Fruit fly (Drosophila melanogaster) whole organism, embryonic: ENCODE measurements around the gene mld.
A peak's percentile ranks its signal among the peaks of the same experiment; 100 is the strongest.

Source experiments
- B-H1 ChIP-seq: fragments of 200-800 bp; sonication (Bioruptor generic); IDR thresholded peaks from 3 replicates; pipeline ENCODE4 v1.3.6; 2022; ENCODE audit warnings: missing biosample characterization, missing genetic modification characterization
- C15 ChIP-seq: fragments of 200-800 bp; sonication (Bioruptor generic); IDR thresholded peaks from 3 replicates; pipeline ENCODE4 v1.3.6; 2022; ENCODE audit warnings: missing biosample characterization, missing genetic modification characterization
- CG11093 ChIP-seq: fragments of 200-800 bp; sonication (Bioruptor generic); IDR thresholded peaks from 3 replicates; pipeline ENCODE4 v1.3.6; 2022; ENCODE audit warnings: missing biosample characterization, missing genetic modification characterization
- CG11695 ChIP-seq: fragments of 200-800 bp; sonication (Bioruptor generic); IDR thresholded peaks from 3 replicates; pipeline ENCODE4 v1.3.6; 2022; ENCODE audit warnings: missing biosample characterization, missing genetic modification characterization
- CG12299 ChIP-seq: fragments of 200-800 bp; sonication (Bioruptor generic); optimal IDR thresholded peaks from 2 replicates; lab custom pipeline; 2018; ENCODE audit warnings: missing biosample characterization, mild to moderate bottlenecking, missing genetic modification characterization
- CG12769 ChIP-seq: fragments of 200-800 bp; sonication (Bioruptor generic); optimal IDR thresholded peaks from 2 replicates; lab custom pipeline; 2019; ENCODE audit warnings: missing biosample characterization, mild to moderate bottlenecking, missing genetic modification characterization, moderate library complexity
- CG14014 ChIP-seq: fragments of 200-800 bp; sonication (Bioruptor generic); IDR thresholded peaks from 2 replicates; pipeline ENCODE4 v1.3.6; 2022; ENCODE audit warnings: missing biosample characterization, missing genetic modification characterization
- CG15269 ChIP-seq: fragments of 200-800 bp; sonication (Bioruptor generic); optimal IDR thresholded peaks from 2 replicates; lab custom pipeline; 2018; ENCODE audit warnings: missing biosample characterization, mild to moderate bottlenecking, missing genetic modification characterization, moderate library complexity
- CG15696 ChIP-seq: fragments of 200-800 bp; sonication (Bioruptor generic); optimal IDR thresholded peaks from 2 replicates; lab custom pipeline; 2019; ENCODE audit warnings: missing biosample characterization, mild to moderate bottlenecking, missing genetic modification characterization, moderate library complexity
- CG1602 ChIP-seq: fragments of 200-800 bp; sonication (Bioruptor generic); optimal IDR thresholded peaks from 3 replicates; lab custom pipeline; 2016; ENCODE audit warnings: missing biosample characterization, missing genetic modification characterization
- CG17361 ChIP-seq: fragments of 200-800 bp; sonication (Bioruptor generic); IDR thresholded peaks from 3 replicates; pipeline ENCODE4 v1.3.6; 2022; ENCODE audit warnings: missing biosample characterization, missing genetic modification characterization
- CG32767 ChIP-seq: fragments of 200-800 bp; sonication (Bioruptor generic); IDR thresholded peaks from 2 replicates; pipeline ENCODE4 v1.3.6; 2022; ENCODE audit warnings: missing biosample characterization, missing genetic modification characterization
- CG8290 ChIP-seq, 3 experiments: fragments of 200-800 bp; sonication (Bioruptor generic); optimal IDR thresholded peaks; 2 replicates each; lab custom pipeline; 2016 to 2019; ENCODE audit warnings: missing biosample characterization in 3 of 3, missing genetic modification characterization in 3 of 3, mild to moderate bottlenecking in 2 of 3, moderate library complexity in 1 of 3
- CG8478 ChIP-seq: fragments of >200 bp; optimal IDR thresholded peaks from 2 replicates; lab custom pipeline; 2018
- CG8765 ChIP-seq: fragments of 200-800 bp; sonication (Bioruptor generic); IDR thresholded peaks from 2 replicates; pipeline ENCODE4 v1.3.6; 2022; ENCODE audit warnings: missing biosample characterization, missing genetic modification characterization
- CG9437 ChIP-seq: fragments of 200-800 bp; sonication (Bioruptor generic); optimal IDR thresholded peaks from 2 replicates; lab custom pipeline; 2018; ENCODE audit warnings: missing biosample characterization, mild to moderate bottlenecking, missing genetic modification characterization
- CG9932 ChIP-seq: fragments of 200-800 bp; sonication (Bioruptor generic); IDR thresholded peaks from 2 replicates; pipeline ENCODE4 v1.3.6; 2022; ENCODE audit warnings: missing biosample characterization, missing genetic modification characterization
- Dek ChIP-seq: fragments of 200-800 bp; sonication (Bioruptor generic); optimal IDR thresholded peaks from 3 replicates; lab custom pipeline; 2019; ENCODE audit warnings: missing biosample characterization, mild to moderate bottlenecking, missing genetic modification characterization, moderate library complexity
- Dfd ChIP-seq, 2 experiments: fragments of >200 bp; optimal IDR thresholded peaks; 2 replicates each; lab custom pipeline; 2017; ENCODE audit warnings: missing biosample characterization in 2 of 2, missing genetic modification characterization in 2 of 2
- Drgx ChIP-seq: fragments of 200-800 bp; sonication (Bioruptor generic); IDR thresholded peaks from 2 replicates; pipeline ENCODE4 v1.3.6; 2022; ENCODE audit warnings: missing biosample characterization, missing genetic modification characterization
- Hmx ChIP-seq: fragments of 200-800 bp; sonication (Bioruptor generic); optimal IDR thresholded peaks from 2 replicates; lab custom pipeline; 2016; ENCODE audit warnings: missing biosample characterization, missing genetic modification characterization
- Hr39 ChIP-seq: fragments of >200 bp; optimal IDR thresholded peaks from 2 replicates; lab custom pipeline; 2017
- Lim3 ChIP-seq: fragments of 200-800 bp; sonication (Bioruptor generic); IDR thresholded peaks from 2 replicates; pipeline ENCODE4 v1.3.6; 2022; ENCODE audit warnings: missing biosample characterization, missing genetic modification characterization
- Neu2 ChIP-seq: fragments of 200-800 bp; sonication (Bioruptor generic); optimal IDR thresholded peaks from 3 replicates; lab custom pipeline; 2016; ENCODE audit warnings: missing biosample characterization, missing genetic modification characterization, borderline replicate concordance
- Nf-YB ChIP-seq: fragments of 200-800 bp; sonication (Bioruptor generic); optimal IDR thresholded peaks from 3 replicates; lab custom pipeline; 2019; ENCODE audit warnings: missing biosample characterization, mild to moderate bottlenecking, missing genetic modification characterization, moderate library complexity
- NfI ChIP-seq: fragments of 200-800 bp; sonication (Bioruptor generic); optimal IDR thresholded peaks from 3 replicates; lab custom pipeline; 2018; ENCODE audit warnings: missing biosample characterization, mild to moderate bottlenecking, missing genetic modification characterization, moderate library complexity
- Oli ChIP-seq: fragments of 200-800 bp; sonication (Bioruptor generic); optimal IDR thresholded peaks from 2 replicates; lab custom pipeline; 2018; ENCODE audit warnings: missing biosample characterization, mild to moderate bottlenecking, missing genetic modification characterization, moderate library complexity
- Spps ChIP-seq: fragments of 200-800 bp; sonication (Bioruptor generic); optimal IDR thresholded peaks from 2 replicates; lab custom pipeline; 2018; ENCODE audit warnings: missing biosample characterization, mild to moderate bottlenecking, missing genetic modification characterization
- Sry-δ ChIP-seq: fragments of 200-800 bp; sonication (Bioruptor generic); optimal IDR thresholded peaks from 2 replicates; lab custom pipeline; 2016; ENCODE audit warnings: missing biosample characterization, missing genetic modification characterization
- Ssrp ChIP-seq: fragments of 200-800 bp; sonication (Bioruptor generic); optimal IDR thresholded peaks from 2 replicates; lab custom pipeline; 2018; ENCODE audit warnings: missing biosample characterization, mild to moderate bottlenecking, missing genetic modification characterization, moderate library complexity
- Usf ChIP-seq: fragments of 200-800 bp; sonication (Bioruptor generic); optimal IDR thresholded peaks from 2 replicates; lab custom pipeline; 2017; ENCODE audit warnings: missing genotype, missing biosample characterization, missing genetic modification characterization
- ac ChIP-seq: fragments of 200-800 bp; sonication (Bioruptor generic); optimal IDR thresholded peaks from 3 replicates; lab custom pipeline; 2017; ENCODE audit warnings: missing biosample characterization, mild to moderate bottlenecking, missing genetic modification characterization
- btn ChIP-seq: fragments of 200-800 bp; sonication (Bioruptor generic); optimal IDR thresholded peaks from 2 replicates; lab custom pipeline; 2016; ENCODE audit warnings: missing biosample characterization, missing genetic modification characterization
- cato ChIP-seq: fragments of 200-800 bp; sonication (Bioruptor generic); optimal IDR thresholded peaks from 2 replicates; lab custom pipeline; 2016; ENCODE audit warnings: missing biosample characterization, missing genetic modification characterization, borderline replicate concordance
- croc ChIP-seq: fragments of 200-800 bp; sonication (Bioruptor generic); conservative IDR thresholded peaks from 3 replicates; pipeline ENCODE4 v1.3.6; 2022; ENCODE audit warnings: missing biosample characterization, missing genetic modification characterization
- crp ChIP-seq, 2 experiments: fragments of 200-800 bp; sonication (Bioruptor generic); optimal IDR thresholded peaks; 2 replicates in 1 of 2; 3 replicates in 1 of 2; lab custom pipeline; 2017; ENCODE audit warnings: missing biosample characterization in 2 of 2, missing genetic modification characterization in 2 of 2, mild to moderate bottlenecking in 1 of 2, moderate library complexity in 1 of 2
- dmrt11E ChIP-seq: fragments of 200-800 bp; sonication (Bioruptor generic); optimal IDR thresholded peaks from 3 replicates; lab custom pipeline; 2018; ENCODE audit warnings: missing biosample characterization, mild to moderate bottlenecking, missing genetic modification characterization, moderate library complexity
- en ChIP-seq: fragments of 200-800 bp; sonication (Bioruptor generic); optimal IDR thresholded peaks from 2 replicates; lab custom pipeline; 2016; ENCODE audit warnings: missing biosample characterization, missing genetic modification characterization
- gce ChIP-seq: fragments of 200-800 bp; sonication (Bioruptor generic); IDR thresholded peaks from 3 replicates; pipeline ENCODE4 v1.3.6; 2022; ENCODE audit warnings: missing biosample characterization, missing genetic modification characterization
- gcm2 ChIP-seq: fragments of 200-800 bp; sonication (Bioruptor generic); optimal IDR thresholded peaks from 2 replicates; lab custom pipeline; 2016; ENCODE audit warnings: missing biosample characterization, missing genetic modification characterization
- jigr1 ChIP-seq: fragments of 200-800 bp; sonication (Bioruptor generic); IDR thresholded peaks from 3 replicates; pipeline ENCODE4 v1.3.6; 2022; ENCODE audit warnings: missing biosample characterization, missing genetic modification characterization
- nau ChIP-seq: fragments of 200-800 bp; sonication (Bioruptor generic); optimal IDR thresholded peaks from 3 replicates; lab custom pipeline; 2017; ENCODE audit warnings: missing biosample characterization, mild to moderate bottlenecking, missing genetic modification characterization, missing genetic modification reagents
- row ChIP-seq: fragments of 200-800 bp; sonication (Bioruptor generic); IDR thresholded peaks from 3 replicates; pipeline ENCODE4 v1.3.6; 2022; ENCODE audit warnings: missing biosample characterization, missing genetic modification characterization
- seq ChIP-seq: fragments of 200-800 bp; sonication (Bioruptor generic); IDR thresholded peaks from 2 replicates; pipeline ENCODE4 v1.3.6; 2022; ENCODE audit warnings: missing biosample characterization, missing genetic modification characterization
- trh ChIP-seq: fragments of 200-800 bp; sonication (Bioruptor generic); optimal IDR thresholded peaks from 2 replicates; lab custom pipeline; 2016; ENCODE audit warnings: missing biosample characterization, missing genetic modification characterization
- tx ChIP-seq: fragments of 200-800 bp; sonication (Bioruptor generic); optimal IDR thresholded peaks from 2 replicates; lab custom pipeline; 2016; ENCODE audit warnings: missing biosample characterization, missing genetic modification characterization
- unc-4 ChIP-seq: fragments of 200-800 bp; sonication (Bioruptor generic); IDR thresholded peaks from 2 replicates; pipeline ENCODE4 v1.3.6; 2022; ENCODE audit warnings: missing biosample characterization, missing genetic modification characterization; ENCODE audit not compliant: partially characterized antibody
- vfl ChIP-seq: fragments of 200-800 bp; sonication (Bioruptor generic); optimal IDR thresholded peaks from 2 replicates; lab custom pipeline; 2016; ENCODE audit warnings: missing biosample characterization, missing genetic modification characterization
- wek ChIP-seq: fragments of 200-800 bp; sonication (Bioruptor generic); optimal IDR thresholded peaks from 3 replicates; lab custom pipeline; 2018; ENCODE audit warnings: missing biosample characterization, mild to moderate bottlenecking, missing genetic modification characterization, moderate library complexity
- zfh2 ChIP-seq: fragments of 200-800 bp; sonication (Bioruptor generic); optimal IDR thresholded peaks from 2 replicates; lab custom pipeline; 2016; ENCODE audit warnings: missing biosample characterization, missing genetic modification characterization

mld gene

DNA sequence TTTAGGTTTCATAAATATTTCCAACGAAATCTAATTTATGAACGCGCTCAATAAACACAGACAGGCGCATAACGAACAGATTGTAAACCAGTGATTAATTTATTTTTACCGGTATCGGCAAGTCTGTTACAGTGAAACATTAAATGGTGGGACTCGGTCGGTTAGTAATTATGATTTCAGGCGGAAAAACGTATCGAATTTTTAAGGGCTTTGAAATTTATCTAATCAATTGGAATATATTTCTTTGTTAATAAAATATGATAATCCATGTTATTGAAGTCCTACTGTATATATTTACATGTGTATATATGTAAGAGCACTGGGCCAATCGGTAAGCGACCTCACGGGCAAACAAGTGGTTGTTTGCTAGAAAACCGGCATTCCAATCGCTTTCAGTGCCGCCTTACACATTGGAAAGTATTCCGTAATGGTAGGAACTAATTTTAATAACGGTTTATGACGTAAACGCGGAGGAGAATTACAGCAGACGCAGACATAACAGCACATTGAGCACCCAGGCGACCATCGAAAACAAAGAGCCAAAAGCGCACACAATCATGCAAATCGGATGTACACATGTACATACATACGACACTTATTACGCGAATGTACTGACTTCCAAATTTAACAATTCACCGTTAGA lies 42.3 kb upstream of the mld start (continued):
- TF ChIP-seq trh (GFP tag; lab: Kevin White, UChicago), result peak; percentile 79
- peak; percentile 98 for TF ChIP-seq CG15269 (tag; lab: Kevin White, UChicago)
- peak; percentile 48 for TF ChIP-seq Sry-δ (GFP tag; lab: Kevin White, UChicago)
- TF ChIP-seq CG8290 (GFP tag; optimal IDR thresholded peaks at IDR 0.05; lab: Kevin White, UChicago), result no peak
- TF ChIP-seq CG8290 (tag; optimal IDR thresholded peaks at IDR 0.05; lab: Kevin White, UChicago), result no peak
- TF ChIP-seq B-H1 (GFP tag; lab: Robert Waterston, UW), result peak; percentile 94
- TF ChIP-seq CG12299, result peak; percentile 89
- TF ChIP-seq nau (GFP tag; lab: Kevin White, UChicago), result no peak
- TF ChIP-seq Neu2, result no peak
- peak; percentile 87 for TF ChIP-seq tx (GFP tag; lab: Kevin White, UChicago)
- TF ChIP-seq Oli, result peak; percentile 95
- TF ChIP-seq cato (GFP tag; lab: Kevin White, UChicago), result peak; percentile 75
- TF ChIP-seq unc-4 (GFP tag; lab: Robert Waterston, UW), result no peak
- peak; percentile 65 for TF ChIP-seq croc (GFP tag; lab: Robert Waterston, UW)
- peak; percentile 98 for TF ChIP-seq row (GFP tag; lab: Robert Waterston, UW)
- TF ChIP-seq CG8478 (lab: Kevin White, UChicago), result no peak
- peak; percentile 98 for TF ChIP-seq CG14014 (GFP tag; lab: Robert Waterston, UW)
- peak; percentile 44 for TF ChIP-seq dmrt11E (tag; lab: Kevin White, UChicago)
- peak; percentile 98 for TF ChIP-seq CG12769 (tag; lab: Kevin White, UChicago)
- TF ChIP-seq CG32767, result peak; percentile 92
- peak; percentile 86 for TF ChIP-seq CG11093 (GFP tag; lab: Robert Waterston, UW)
- TF ChIP-seq Lim3 (GFP tag; lab: Robert Waterston, UW), result peak; percentile 80
- TF ChIP-seq seq (GFP tag; lab: Robert Waterston, UW), result peak; percentile 96
- TF ChIP-seq NfI (GFP tag; lab: Kevin White, UChicago), result peak; percentile 97
- TF ChIP-seq CG15696 (tag; lab: Kevin White, UChicago), result peak; percentile 53
- TF ChIP-seq jigr1 (GFP tag; lab: Robert Waterston, UW), result peak; percentile 75; the same call in 2 of the 3 replicates
- TF ChIP-seq Nf-YB (GFP tag; lab: Kevin White, UChicago), result peak; percentile 85
- TF ChIP-seq Usf (GFP tag; lab: Kevin White, UChicago), result peak; percentile 49
- no peak for TF ChIP-seq Hr39 (lab: Kevin White, UChicago)
- peak; percentile 85 for TF ChIP-seq Ssrp
- TF ChIP-seq Drgx, result peak; percentile 95
- peak; percentile 65 for TF ChIP-seq wek (GFP tag; lab: Kevin White, UChicago)
- TF ChIP-seq C15, result peak; percentile 93
- no peak for TF ChIP-seq Dfd (GFP tag; optimal IDR thresholded peaks at IDR 0.05; lab: Kevin White, UChicago)
- TF ChIP-seq CG17361 (GFP tag; lab: Robert Waterston, UW), result no peak; the same call in 1 of the 3 replicates
- peak; percentile 32 for TF ChIP-seq ac (GFP tag; lab: Kevin White, UChicago)
- peak; percentile 87 for TF ChIP-seq CG9437
- TF ChIP-seq gcm2 (GFP tag; lab: Kevin White, UChicago), result peak; percentile 77
- TF ChIP-seq CG8765 (GFP tag; lab: Robert Waterston, UW), result peak; percentile 73
- TF ChIP-seq Dek (tag; lab: Kevin White, UChicago), result peak; percentile 93
- peak; percentile 88 for TF ChIP-seq vfl
- peak; percentile 71 for TF ChIP-seq Hmx
- TF ChIP-seq Spps (tag; lab: Kevin White, UChicago), result peak; percentile 31
- peak; percentile 21 for TF ChIP-seq btn (GFP tag; lab: Kevin White, UChicago)
- TF ChIP-seq CG9932 (GFP tag; lab: Robert Waterston, UW), result peak; percentile 97
- TF ChIP-seq crp (GFP tag; optimal IDR thresholded peaks at IDR 0.05; lab: Kevin White, UChicago), result peak in 1 of 2 experiments; percentile 48
- TF ChIP-seq gce, result peak; percentile 92
- peak; percentile 86 for TF ChIP-seq zfh2 (GFP tag; lab: Kevin White, UChicago)
- peak; percentile 88 for TF ChIP-seq CG1602 (GFP tag; lab: Kevin White, UChicago)
- peak; percentile 96 for TF ChIP-seq CG11695
- peak; percentile 47 for TF ChIP-seq en (GFP tag; lab: Kevin White, UChicago)
